Worm (Caenorhabditis elegans) whole organism, L3 larva: Measurements from ENCODE around the gene F31B9.4.

Experiments used
- ceh-28 ChIP-seq: fragments of 150-350 bp; optimal IDR thresholded peaks from 2 replicates; lab custom pipeline; 2014; ENCODE audit warnings: missing biosample characterization, missing genetic modification reagents, missing genetic modification characterization
- elt-3 ChIP-seq, 3 experiments: fragments of 150-350 bp in 1 of 3; sonication (generic microtip) in 2 of 3; optimal IDR thresholded peaks; 2 replicates in 2 of 3; 4 replicates in 1 of 3; lab custom pipeline; 2014 to 2017; ENCODE audit warnings: missing biosample characterization in 3 of 3, missing genetic modification characterization in 3 of 3
- fkh-2 ChIP-seq: fragments of 150-350 bp; optimal IDR thresholded peaks from 2 replicates; lab custom pipeline; 2014; ENCODE audit warnings: missing biosample characterization, missing genetic modification reagents, missing genetic modification characterization
- nfya-1 ChIP-seq: sonication (generic microtip); optimal IDR thresholded peaks from 2 replicates; lab custom pipeline; 2017; ENCODE audit warnings: missing genetic modification characterization, mild to moderate bottlenecking, missing compliant biosample characterization, antibody characterized with exemption, moderate library complexity; ENCODE audit not compliant: insufficient read depth
- nhr-11 ChIP-seq: fragments of 150-350 bp; optimal IDR thresholded peaks from 2 replicates; lab custom pipeline; 2014; ENCODE audit warnings: missing biosample characterization, missing genetic modification characterization
- nhr-237 ChIP-seq: fragments of 150-350 bp; optimal IDR thresholded peaks from 2 replicates; lab custom pipeline; 2014; ENCODE audit warnings: missing biosample characterization, missing genetic modification characterization
- nhr-77 ChIP-seq: fragments of 150-350 bp; optimal IDR thresholded peaks from 2 replicates; lab custom pipeline; 2014; ENCODE audit warnings: missing biosample characterization, missing genetic modification characterization
- pha-4 ChIP-seq: fragments of 150-350 bp; optimal IDR thresholded peaks from 2 replicates; lab custom pipeline; 2014; ENCODE audit warnings: missing biosample characterization, missing genetic modification reagents, missing genetic modification characterization
- unc-39 ChIP-seq: sonication (generic microtip); optimal IDR thresholded peaks from 4 replicates; lab custom pipeline; 2017; ENCODE audit warnings: missing biosample characterization, missing genetic modification characterization
- unc-62 ChIP-seq: fragments of 150-350 bp; sonication (generic microtip); optimal IDR thresholded peaks from 4 replicates; lab custom pipeline; 2014; ENCODE audit warnings: missing biosample characterization, missing genetic modification reagents, missing genetic modification characterization

ce11 chrX:15910328-15910727, 6.6 kb downstream of the F31B9.4 start, which contains the start of gene npr-33:
- TF ChIP-seq pha-4 (no peak), unc-62 (GFP tag; lab: Kevin White, UChicago) (no peak), ceh-28 (tag; lab: Kevin White, UChicago) (no peak), elt-3 (tag; optimal IDR thresholded peaks at IDR 0.05; lab: Kevin White, UChicago) (no peak), unc-39 (tag; lab: Kevin White, UChicago) (no peak), fkh-2 (tag; lab: Kevin White, UChicago) (no peak), nhr-237 (tag; lab: Kevin White, UChicago) (no peak), nhr-77 (tag; lab: Kevin White, UChicago) (no peak), nfya-1 (tag; lab: Kevin White, UChicago) (no peak), nhr-11 (no peak)
